Fruit fly (Drosophila melanogaster): ENCODE measurements around the gene Sps2.
A peak's percentile ranks its signal among the peaks of the same experiment; 100 is the strongest.

- no peak for TF ChIP-seq cnc (optimal IDR thresholded peaks at IDR 0.05)
- TF ChIP-seq kay (GFP tag; ENCODE audit: borderline replicate concordance), result peak; percentile 93
- TF ChIP-seq CG7101 (tag; optimal IDR thresholded peaks at IDR 0.05), result no peak
- TF ChIP-seq CG1620 (GFP tag; optimal IDR thresholded peaks at IDR 0.05), result no peak
Measured at dm6 chr2L:10294798-10295669, 47.4 kb upstream of the Sps2 start, which contains the start of gene Hand.

Measured in whole organism, adult.